Fruit fly (Drosophila melanogaster) whole organism, embryonic: ENCODE results near the gene Peritrophin-A.
A peak's percentile ranks its signal among the peaks of the same experiment; 100 is the strongest.

ENCODE experiments used
- Asciz ChIP-seq: fragments of 200-800 bp; sonication (Bioruptor generic); optimal IDR thresholded peaks from 2 replicates; lab custom pipeline; 2017; ENCODE audit warnings: missing biosample characterization, mild to moderate bottlenecking, missing genetic modification characterization, missing genetic modification reagents
- Atf6 ChIP-seq: fragments of 200-800 bp; sonication (Bioruptor generic); IDR thresholded peaks from 2 replicates; pipeline ENCODE4 v1.3.6; 2022; ENCODE audit warnings: missing biosample characterization, missing genetic modification characterization
- B-H2 ChIP-seq: fragments of 200-800 bp; sonication (Bioruptor generic); optimal IDR thresholded peaks from 2 replicates; lab custom pipeline; 2018; ENCODE audit warnings: missing biosample characterization, mild to moderate bottlenecking, missing genetic modification characterization
- Bdp1 ChIP-seq: fragments of 200-800 bp; sonication (Bioruptor generic); optimal IDR thresholded peaks from 3 replicates; lab custom pipeline; 2016; ENCODE audit warnings: missing biosample characterization, missing genetic modification characterization
- CG10209 ChIP-seq: fragments of 200-800 bp; sonication (Bioruptor generic); optimal IDR thresholded peaks from 3 replicates; lab custom pipeline; 2017; ENCODE audit warnings: missing biosample characterization, mild to moderate bottlenecking, missing genetic modification characterization, missing genetic modification reagents
- CG10431 ChIP-seq: fragments of 200-800 bp; sonication (Bioruptor generic); optimal IDR thresholded peaks from 3 replicates; lab custom pipeline; 2018; ENCODE audit warnings: missing biosample characterization, mild to moderate bottlenecking, missing genetic modification characterization
- CG10543 ChIP-seq: fragments of 200-800 bp; sonication (Bioruptor generic); optimal IDR thresholded peaks from 3 replicates; lab custom pipeline; 2017; ENCODE audit warnings: missing biosample characterization, mild to moderate bottlenecking, missing genetic modification characterization, moderate library complexity
- CG11456 ChIP-seq: fragments of 200-800 bp; sonication (Bioruptor generic); IDR thresholded peaks from 3 replicates; pipeline ENCODE4 v1.3.6; 2022; ENCODE audit warnings: missing biosample characterization, missing genetic modification characterization
- CG12942 ChIP-seq: fragments of 200-800 bp; sonication (Bioruptor generic); optimal IDR thresholded peaks from 3 replicates; lab custom pipeline; 2016; ENCODE audit warnings: missing biosample characterization, missing genetic modification characterization
- CG14965 ChIP-seq: fragments of 200-800 bp; sonication (Bioruptor generic); optimal IDR thresholded peaks from 2 replicates; lab custom pipeline; 2016; ENCODE audit warnings: missing biosample characterization, missing genetic modification characterization, borderline replicate concordance
- CG15696 ChIP-seq: fragments of 200-800 bp; sonication (Bioruptor generic); optimal IDR thresholded peaks from 2 replicates; lab custom pipeline; 2019; ENCODE audit warnings: missing biosample characterization, mild to moderate bottlenecking, missing genetic modification characterization, moderate library complexity
- CG17912 ChIP-seq: fragments of 200-800 bp; sonication (Bioruptor generic); optimal IDR thresholded peaks from 2 replicates; lab custom pipeline; 2018; ENCODE audit warnings: missing biosample characterization, mild to moderate bottlenecking, missing genetic modification characterization
- CG18262 ChIP-seq: fragments of 200-800 bp; optimal IDR thresholded peaks from 3 replicates; lab custom pipeline; 2019; ENCODE audit warnings: missing biosample characterization, mild to moderate bottlenecking, missing genetic modification characterization, moderate library complexity
- CG2120 ChIP-seq: fragments of 200-800 bp; sonication (Bioruptor generic); optimal IDR thresholded peaks from 3 replicates; lab custom pipeline; 2016; ENCODE audit warnings: missing biosample characterization, missing genetic modification characterization
- CG2129 ChIP-seq: fragments of 200-800 bp; sonication (Bioruptor generic); IDR thresholded peaks from 2 replicates; pipeline ENCODE4 v1.3.6; 2022; ENCODE audit warnings: missing biosample characterization, missing genetic modification characterization; ENCODE audit not compliant: partially characterized antibody
- CG2889 ChIP-seq: fragments of 200-800 bp; sonication (Bioruptor generic); IDR thresholded peaks from 3 replicates; pipeline ENCODE4 v1.3.6; 2022; ENCODE audit warnings: missing biosample characterization, missing genetic modification characterization
- CG30020 ChIP-seq: fragments of 200-800 bp; optimal IDR thresholded peaks from 2 replicates; lab custom pipeline; 2019; ENCODE audit warnings: missing biosample characterization, mild to moderate bottlenecking, missing genetic modification characterization, moderate library complexity
- CG30431 ChIP-seq: fragments of 200-800 bp; sonication (Bioruptor generic); optimal IDR thresholded peaks from 2 replicates; lab custom pipeline; 2017; ENCODE audit warnings: missing biosample characterization, missing genetic modification characterization
- CG4360 ChIP-seq: fragments of 200-800 bp; sonication (Bioruptor generic); IDR thresholded peaks from 2 replicates; pipeline ENCODE4 v1.3.6; 2022; ENCODE audit warnings: missing biosample characterization, missing genetic modification characterization
- CG9727 ChIP-seq: fragments of 200-800 bp; sonication (Bioruptor generic); optimal IDR thresholded peaks from 3 replicates; lab custom pipeline; 2017; ENCODE audit warnings: missing biosample characterization, mild to moderate bottlenecking, missing genetic modification characterization
- CG9817 ChIP-seq: fragments of 200-800 bp; sonication (Bioruptor generic); optimal IDR thresholded peaks from 2 replicates; lab custom pipeline; 2018; ENCODE audit warnings: missing biosample characterization, mild to moderate bottlenecking, missing genetic modification characterization, moderate library complexity
- CG9876 ChIP-seq: fragments of 200-800 bp; sonication (Bioruptor generic); optimal IDR thresholded peaks from 2 replicates; lab custom pipeline; 2016; ENCODE audit warnings: missing biosample characterization, missing genetic modification characterization
- CTCF ChIP-seq: fragments of 200-800 bp; sonication (Bioruptor generic); optimal IDR thresholded peaks from 2 replicates; lab custom pipeline; 2017; ENCODE audit warnings: missing biosample characterization, mild to moderate bottlenecking, missing genetic modification characterization, moderate library complexity
- Hand ChIP-seq: fragments of 200-800 bp; sonication (Bioruptor generic); optimal IDR thresholded peaks from 2 replicates; lab custom pipeline; 2017; ENCODE audit warnings: mild to moderate bottlenecking, missing biosample characterization, missing genetic modification reagents, missing genetic modification characterization
- Lpt ChIP-seq: fragments of >200 bp; optimal IDR thresholded peaks from 2 replicates; lab custom pipeline; 2018; ENCODE audit warnings: missing biosample characterization, missing genetic modification characterization
- MBD-R2 ChIP-seq: fragments of 200-800 bp; sonication (Bioruptor generic); IDR thresholded peaks from 2 replicates; pipeline ENCODE4 v1.3.6; 2022; ENCODE audit warnings: missing biosample characterization, missing genetic modification characterization
- NfI ChIP-seq: fragments of 200-800 bp; sonication (Bioruptor generic); optimal IDR thresholded peaks from 3 replicates; lab custom pipeline; 2018; ENCODE audit warnings: missing biosample characterization, mild to moderate bottlenecking, missing genetic modification characterization, moderate library complexity
- Sin3A ChIP-seq: fragments of >200 bp; optimal IDR thresholded peaks from 2 replicates; lab custom pipeline; 2018
- Sox100B ChIP-seq: fragments of 200-800 bp; sonication (Bioruptor generic); optimal IDR thresholded peaks from 3 replicates; lab custom pipeline; 2018; ENCODE audit warnings: missing biosample characterization, mild to moderate bottlenecking, missing genetic modification characterization
- bowl ChIP-seq: fragments of 200-800 bp; sonication (Bioruptor generic); IDR thresholded peaks from 2 replicates; pipeline ENCODE4 v1.3.6; 2022; ENCODE audit warnings: missing biosample characterization, missing genetic modification characterization
- btn ChIP-seq: fragments of 200-800 bp; sonication (Bioruptor generic); optimal IDR thresholded peaks from 2 replicates; lab custom pipeline; 2016; ENCODE audit warnings: missing biosample characterization, missing genetic modification characterization
- cato ChIP-seq: fragments of 200-800 bp; sonication (Bioruptor generic); optimal IDR thresholded peaks from 2 replicates; lab custom pipeline; 2016; ENCODE audit warnings: missing biosample characterization, missing genetic modification characterization, borderline replicate concordance
- croc ChIP-seq: fragments of 200-800 bp; sonication (Bioruptor generic); conservative IDR thresholded peaks from 3 replicates; pipeline ENCODE4 v1.3.6; 2022; ENCODE audit warnings: missing biosample characterization, missing genetic modification characterization
- da ChIP-seq: fragments of 200-800 bp; sonication (Bioruptor generic); optimal IDR thresholded peaks from 2 replicates; lab custom pipeline; 2016; ENCODE audit warnings: missing biosample characterization, missing genetic modification characterization
- dimm ChIP-seq: fragments of 200-800 bp; sonication (Bioruptor generic); IDR thresholded peaks from 2 replicates; pipeline ENCODE4 v1.3.6; 2022; ENCODE audit warnings: missing biosample characterization, missing genetic modification characterization
- en ChIP-seq: fragments of 200-800 bp; sonication (Bioruptor generic); optimal IDR thresholded peaks from 2 replicates; lab custom pipeline; 2016; ENCODE audit warnings: missing biosample characterization, missing genetic modification characterization
- fd96Cb ChIP-seq: fragments of 200-800 bp; sonication (Bioruptor generic); optimal IDR thresholded peaks from 2 replicates; lab custom pipeline; 2018; ENCODE audit warnings: missing biosample characterization, mild to moderate bottlenecking, missing genetic modification characterization, moderate library complexity
- gcm ChIP-seq: fragments of 200-800 bp; sonication (Bioruptor generic); optimal IDR thresholded peaks from 2 replicates; lab custom pipeline; 2019; ENCODE audit warnings: missing biosample characterization, mild to moderate bottlenecking, missing genetic modification characterization, moderate library complexity
- grn ChIP-seq: fragments of 200-800 bp; sonication (Bioruptor generic); optimal IDR thresholded peaks from 3 replicates; lab custom pipeline; 2017; ENCODE audit warnings: missing biosample characterization, missing genetic modification characterization
- hbn ChIP-seq: fragments of 200-800 bp; sonication (Bioruptor generic); IDR thresholded peaks from 2 replicates; pipeline ENCODE4 v1.3.6; 2022; ENCODE audit warnings: missing biosample characterization, missing genetic modification characterization; ENCODE audit not compliant: partially characterized antibody
- inv ChIP-seq: fragments of 200-800 bp; sonication (Bioruptor generic); IDR thresholded peaks from 2 replicates; pipeline ENCODE4 v1.3.6; 2022; ENCODE audit warnings: missing biosample characterization, missing genetic modification characterization; ENCODE audit not compliant: partially characterized antibody
- klu ChIP-seq: fragments of 200-800 bp; sonication (Bioruptor generic); IDR thresholded peaks from 2 replicates; pipeline ENCODE4 v1.3.6; 2022; ENCODE audit warnings: missing biosample characterization, missing genetic modification characterization
- kni ChIP-seq: fragments of 200-800 bp; sonication (Bioruptor generic); optimal IDR thresholded peaks from 3 replicates; lab custom pipeline; 2017; ENCODE audit warnings: mild to moderate bottlenecking, missing biosample characterization, missing genetic modification reagents, missing genetic modification characterization
- luna ChIP-seq: fragments of 200-800 bp; sonication (Bioruptor generic); optimal IDR thresholded peaks from 2 replicates; lab custom pipeline; 2016; ENCODE audit warnings: missing biosample characterization, missing genetic modification characterization
- mld ChIP-seq: fragments of 200-800 bp; sonication (Bioruptor generic); IDR thresholded peaks from 3 replicates; pipeline ENCODE4 v1.3.6; 2022; ENCODE audit warnings: missing biosample characterization, missing genetic modification characterization; ENCODE audit not compliant: partially characterized antibody
- pan ChIP-seq, 4 experiments: fragments of >200 bp in 3 of 4; fragments of 200-800 bp in 1 of 4; sonication (Bioruptor generic) in 1 of 4; optimal IDR thresholded peaks in 3 of 4; IDR thresholded peaks in 1 of 4; 2 replicates each; pipeline versions ENCODE4 v1.3.6 to Lab custom; 2017 to 2022; ENCODE audit warnings: missing biosample characterization in 2 of 4, missing genetic modification characterization in 2 of 4, mixed read lengths in 1 of 4
- slp2 ChIP-seq: fragments of 200-800 bp; sonication (Bioruptor generic); optimal IDR thresholded peaks from 2 replicates; lab custom pipeline; 2016; ENCODE audit warnings: missing biosample characterization, missing genetic modification characterization
- tin ChIP-seq: fragments of 200-800 bp; sonication (Bioruptor generic); optimal IDR thresholded peaks from 3 replicates; lab custom pipeline; 2016; ENCODE audit warnings: missing biosample characterization, missing genetic modification characterization
- tx ChIP-seq: fragments of 200-800 bp; sonication (Bioruptor generic); optimal IDR thresholded peaks from 2 replicates; lab custom pipeline; 2016; ENCODE audit warnings: missing biosample characterization, missing genetic modification characterization
- zfh1 ChIP-seq: fragments of 200-800 bp; sonication (Bioruptor generic); IDR thresholded peaks from 3 replicates; pipeline ENCODE4 v1.3.6; 2022; ENCODE audit warnings: missing biosample characterization, missing genetic modification characterization

Gene Peritrophin-A

dm6 chrX:20235794-20236513 lies 8.5 kb upstream of the Peritrophin-A start, which contains the start of gene sw (continued):
- TF ChIP-seq cato (GFP tag; lab: Kevin White, UChicago) = peak; percentile 5
- TF ChIP-seq luna (GFP tag; lab: Kevin White, UChicago) = no peak
- no peak for TF ChIP-seq da (GFP tag; lab: Kevin White, UChicago)
- peak; percentile 87 for TF ChIP-seq Sin3A (lab: Kevin White, UChicago)
- no peak for TF ChIP-seq dimm
- TF ChIP-seq Asciz = no peak
- peak; percentile 72 for TF ChIP-seq CG30020 (tag; lab: Kevin White, UChicago)
- peak; percentile 47 for TF ChIP-seq CG18262 (tag; lab: Kevin White, UChicago)
- TF ChIP-seq pan (optimal IDR thresholded peaks at IDR 0.05; lab: Kevin White, UChicago) = no peak
- peak in 1 of 2 experiments; percentile 31 for TF ChIP-seq pan (GFP tag; optimal IDR thresholded peaks at IDR 0.05 in 1 of 2, IDR thresholded peaks at IDR 0.05 in 1 of 2)
- peak; percentile 61 for TF ChIP-seq NfI (GFP tag; lab: Kevin White, UChicago)
- TF ChIP-seq B-H2 = peak; percentile 61
- TF ChIP-seq inv = peak; percentile 95
- TF ChIP-seq kni (GFP tag; lab: Kevin White, UChicago) = no peak
- TF ChIP-seq CG10431 (GFP tag; lab: Kevin White, UChicago) = no peak
- peak; percentile 55; the same call in 1 of the 2 replicates for TF ChIP-seq Atf6
- TF ChIP-seq CG9727 = peak; percentile 48
- no peak for TF ChIP-seq CG17912 (GFP tag; lab: Kevin White, UChicago)
- TF ChIP-seq CG14965 (GFP tag; lab: Kevin White, UChicago) = no peak
- TF ChIP-seq CG9817 = peak; percentile 78
- TF ChIP-seq slp2 (GFP tag; lab: Kevin White, UChicago) = peak; percentile 36
- TF ChIP-seq mld (GFP tag; lab: Robert Waterston, UW) = peak; percentile 77
- no peak for TF ChIP-seq bowl (GFP tag; lab: Robert Waterston, UW)
- TF ChIP-seq CG11456 = no peak; the same call in 2 of the 3 replicates
- TF ChIP-seq CG12942 (GFP tag; lab: Kevin White, UChicago) = peak; percentile 36
- peak; percentile 67 for TF ChIP-seq tx (GFP tag; lab: Kevin White, UChicago)
- no peak for TF ChIP-seq btn (GFP tag; lab: Kevin White, UChicago)
- TF ChIP-seq CG2120 = peak; percentile 77
- peak; percentile 37 for TF ChIP-seq CG9876 (GFP tag; lab: Kevin White, UChicago)
- no peak for TF ChIP-seq grn (GFP tag; lab: Kevin White, UChicago)
- TF ChIP-seq zfh1 = peak; percentile 77
- peak; percentile 91 for TF ChIP-seq hbn (GFP tag; lab: Robert Waterston, UW)
- no peak for TF ChIP-seq gcm
- TF ChIP-seq en (GFP tag; lab: Kevin White, UChicago) = no peak
- no peak for TF ChIP-seq Lpt (GFP tag; lab: Kevin White, UChicago)
- TF ChIP-seq fd96Cb (tag; lab: Kevin White, UChicago) = peak; percentile 15
- peak; percentile 44; the same call in 1 of the 3 replicates for TF ChIP-seq CG2889 (GFP tag; lab: Robert Waterston, UW)
- peak; percentile 28 for TF ChIP-seq CG10209 (GFP tag; lab: Kevin White, UChicago)
- peak; percentile 25 for TF ChIP-seq Sox100B (GFP tag; lab: Kevin White, UChicago)
- TF ChIP-seq croc (GFP tag; lab: Robert Waterston, UW) = peak; percentile 71
- peak; percentile 29 for TF ChIP-seq Bdp1 (GFP tag; lab: Kevin White, UChicago)
- TF ChIP-seq tin (GFP tag; lab: Kevin White, UChicago) = peak; percentile 59
- TF ChIP-seq CG4360 = no peak
- TF ChIP-seq CG15696 (tag; lab: Kevin White, UChicago) = peak; percentile 80
- TF ChIP-seq CTCF (GFP tag; lab: Kevin White, UChicago) = no peak
- no peak for TF ChIP-seq Hand
- peak; percentile 71 for TF ChIP-seq klu (GFP tag; lab: Robert Waterston, UW)
- peak; percentile 35 for TF ChIP-seq CG30431 (GFP tag; lab: Kevin White, UChicago)
- peak; percentile 55 for TF ChIP-seq CG10543
- TF ChIP-seq CG2129 (GFP tag; lab: Robert Waterston, UW) = peak; percentile 75
- TF ChIP-seq MBD-R2 (GFP tag; lab: Robert Waterston, UW) = peak; percentile 87
